Fruit fly (Drosophila melanogaster) whole organism, embryonic: ENCODE results near the gene osp.

ENCODE experiments used
- Adf1 ChIP-seq: fragments of 200-800 bp; sonication (Bioruptor generic); IDR thresholded peaks from 2 replicates; pipeline ENCODE4 v1.3.6; 2022; ENCODE audit warnings: missing biosample characterization, missing genetic modification characterization
- Asciz ChIP-seq: fragments of 200-800 bp; sonication (Bioruptor generic); optimal IDR thresholded peaks from 2 replicates; lab custom pipeline; 2017; ENCODE audit warnings: missing biosample characterization, mild to moderate bottlenecking, missing genetic modification characterization, missing genetic modification reagents
- Awh ChIP-seq: fragments of 200-800 bp; sonication (Bioruptor generic); IDR thresholded peaks from 2 replicates; pipeline ENCODE4, ENCODE4 v1.3.6; 2022; ENCODE audit warnings: missing biosample characterization, missing genetic modification characterization
- Bteb2 ChIP-seq: fragments of 200-800 bp; sonication (Bioruptor generic); optimal IDR thresholded peaks from 2 replicates; lab custom pipeline; 2016; ENCODE audit warnings: missing biosample characterization, missing genetic modification characterization
- CG10209 ChIP-seq: fragments of 200-800 bp; sonication (Bioruptor generic); optimal IDR thresholded peaks from 3 replicates; lab custom pipeline; 2017; ENCODE audit warnings: missing biosample characterization, mild to moderate bottlenecking, missing genetic modification characterization, missing genetic modification reagents
- CG11085 ChIP-seq: fragments of 200-800 bp; sonication (Bioruptor generic); IDR thresholded peaks from 2 replicates; pipeline ENCODE4 v1.3.6; 2022; ENCODE audit warnings: missing biosample characterization, missing genetic modification characterization
- CG11695 ChIP-seq: fragments of 200-800 bp; sonication (Bioruptor generic); IDR thresholded peaks from 3 replicates; pipeline ENCODE4 v1.3.6; 2022; ENCODE audit warnings: missing biosample characterization, missing genetic modification characterization
- CG12104 ChIP-seq: fragments of 200-800 bp; sonication (Bioruptor generic); optimal IDR thresholded peaks from 3 replicates; lab custom pipeline; 2016; ENCODE audit warnings: missing biosample characterization, missing genetic modification characterization
- CG13424 ChIP-seq: fragments of 200-800 bp; sonication (Bioruptor generic); optimal IDR thresholded peaks from 2 replicates; lab custom pipeline; 2019; ENCODE audit warnings: missing biosample characterization, mild to moderate bottlenecking, missing genetic modification characterization, moderate library complexity
- CG13894 ChIP-seq: fragments of 200-800 bp; sonication (Bioruptor generic); optimal IDR thresholded peaks from 3 replicates; lab custom pipeline; 2018; ENCODE audit warnings: missing biosample characterization, mild to moderate bottlenecking, missing genetic modification characterization, moderate library complexity
- CG14014 ChIP-seq: fragments of 200-800 bp; sonication (Bioruptor generic); IDR thresholded peaks from 2 replicates; pipeline ENCODE4 v1.3.6; 2022; ENCODE audit warnings: missing biosample characterization, missing genetic modification characterization
- CG16779 ChIP-seq: fragments of 200-800 bp; sonication (Bioruptor generic); IDR thresholded peaks from 2 replicates; pipeline ENCODE4 v1.3.6; 2022; ENCODE audit warnings: missing biosample characterization, missing genetic modification characterization
- CG17359 ChIP-seq: fragments of 200-800 bp; sonication (Bioruptor generic); optimal IDR thresholded peaks from 3 replicates; lab custom pipeline; 2018; ENCODE audit warnings: missing biosample characterization, mild to moderate bottlenecking, missing genetic modification characterization, moderate library complexity
- CG17802 ChIP-seq: fragments of 200-800 bp; sonication (Bioruptor generic); optimal IDR thresholded peaks from 2 replicates; lab custom pipeline; 2018; ENCODE audit warnings: missing biosample characterization, mild to moderate bottlenecking, missing genetic modification characterization, moderate library complexity
- CG2116 ChIP-seq: fragments of 200-800 bp; sonication (Bioruptor generic); optimal IDR thresholded peaks from 3 replicates; lab custom pipeline; 2018; ENCODE audit warnings: missing biosample characterization, mild to moderate bottlenecking, missing genetic modification characterization
- CG31388 ChIP-seq: fragments of 200-800 bp; sonication (Bioruptor generic); optimal IDR thresholded peaks from 2 replicates; lab custom pipeline; 2016; ENCODE audit warnings: missing biosample characterization, missing genetic modification characterization
- CG3838 ChIP-seq: fragments of 200-800 bp; sonication (Bioruptor generic); optimal IDR thresholded peaks from 3 replicates; lab custom pipeline; 2016; ENCODE audit warnings: missing biosample characterization, missing genetic modification characterization
- CG4854 ChIP-seq: fragments of 200-800 bp; sonication (Bioruptor generic); optimal IDR thresholded peaks from 2 replicates; lab custom pipeline; 2016; ENCODE audit warnings: missing biosample characterization, missing genetic modification characterization, inconsistent platforms
- CG8290 ChIP-seq, 3 experiments: fragments of 200-800 bp; sonication (Bioruptor generic); optimal IDR thresholded peaks; 2 replicates each; lab custom pipeline; 2016 to 2019; ENCODE audit warnings: missing biosample characterization in 3 of 3, missing genetic modification characterization in 3 of 3, mild to moderate bottlenecking in 2 of 3, moderate library complexity in 1 of 3
- CG8478 ChIP-seq: fragments of >200 bp; optimal IDR thresholded peaks from 2 replicates; lab custom pipeline; 2018
- CG8765 ChIP-seq: fragments of 200-800 bp; sonication (Bioruptor generic); IDR thresholded peaks from 2 replicates; pipeline ENCODE4 v1.3.6; 2022; ENCODE audit warnings: missing biosample characterization, missing genetic modification characterization
- CG9727 ChIP-seq: fragments of 200-800 bp; sonication (Bioruptor generic); optimal IDR thresholded peaks from 3 replicates; lab custom pipeline; 2017; ENCODE audit warnings: missing biosample characterization, mild to moderate bottlenecking, missing genetic modification characterization
- CrebB ChIP-seq: fragments of 200-800 bp; sonication (Bioruptor generic); optimal IDR thresholded peaks from 3 replicates; lab custom pipeline; 2018; ENCODE audit warnings: missing biosample characterization, mild to moderate bottlenecking, missing genetic modification characterization
- D ChIP-seq, 2 experiments: fragments of 200-800 bp in 1 of 2; fragments of >200 bp in 1 of 2; sonication (Bioruptor generic) in 1 of 2; optimal IDR thresholded peaks; 2 replicates in 1 of 2; 3 replicates in 1 of 2; lab custom pipeline; 2017; ENCODE audit warnings: mild to moderate bottlenecking in 1 of 2, missing biosample characterization in 1 of 2, missing genetic modification characterization in 1 of 2, missing genetic modification reagents in 1 of 2
- Deaf1 ChIP-seq: fragments of 200-800 bp; optimal IDR thresholded peaks from 3 replicates; lab custom pipeline; 2019; ENCODE audit warnings: missing biosample characterization, mild to moderate bottlenecking, missing genetic modification characterization, moderate library complexity
- Dek ChIP-seq: fragments of 200-800 bp; sonication (Bioruptor generic); optimal IDR thresholded peaks from 3 replicates; lab custom pipeline; 2019; ENCODE audit warnings: missing biosample characterization, mild to moderate bottlenecking, missing genetic modification characterization, moderate library complexity
- Ets65A ChIP-seq: fragments of 200-800 bp; sonication (Bioruptor generic); peaks from one replicate; lab custom pipeline; 2016; ENCODE audit warnings: missing biosample characterization, missing genetic modification characterization
- Hr39 ChIP-seq: fragments of >200 bp; optimal IDR thresholded peaks from 2 replicates; lab custom pipeline; 2017
- MESR4 ChIP-seq: fragments of 200-800 bp; sonication (Bioruptor generic); optimal IDR thresholded peaks from 2 replicates; lab custom pipeline; 2018; ENCODE audit warnings: missing biosample characterization, mild to moderate bottlenecking, missing genetic modification characterization, moderate library complexity
- Mes4 ChIP-seq: fragments of 200-800 bp; sonication (Bioruptor generic); optimal IDR thresholded peaks from 2 replicates; lab custom pipeline; 2016; ENCODE audit warnings: missing biosample characterization, missing genetic modification characterization
- Neu2 ChIP-seq: fragments of 200-800 bp; sonication (Bioruptor generic); optimal IDR thresholded peaks from 3 replicates; lab custom pipeline; 2016; ENCODE audit warnings: missing biosample characterization, missing genetic modification characterization, borderline replicate concordance
- Scr ChIP-seq: fragments of 200-800 bp; sonication (Bioruptor generic); IDR thresholded peaks from 2 replicates; pipeline ENCODE4 v1.3.6; 2022; ENCODE audit warnings: missing biosample characterization, missing genetic modification characterization; ENCODE audit not compliant: partially characterized antibody
- Xrp1 ChIP-seq: fragments of 200-800 bp; sonication (Bioruptor generic); IDR thresholded peaks from 2 replicates; pipeline ENCODE4 v1.3.6; 2022; ENCODE audit warnings: missing biosample characterization, missing genetic modification characterization
- ab ChIP-seq: fragments of 200-800 bp; sonication (Bioruptor generic); optimal IDR thresholded peaks from 2 replicates; lab custom pipeline; 2016; ENCODE audit warnings: missing biosample characterization, missing genetic modification characterization
- bowl ChIP-seq: fragments of 200-800 bp; sonication (Bioruptor generic); IDR thresholded peaks from 2 replicates; pipeline ENCODE4 v1.3.6; 2022; ENCODE audit warnings: missing biosample characterization, missing genetic modification characterization
- btn ChIP-seq: fragments of 200-800 bp; sonication (Bioruptor generic); optimal IDR thresholded peaks from 2 replicates; lab custom pipeline; 2016; ENCODE audit warnings: missing biosample characterization, missing genetic modification characterization
- ci ChIP-seq: fragments of 200-800 bp; sonication (Bioruptor generic); IDR thresholded peaks from 3 replicates; pipeline ENCODE4 v1.3.6; 2022; ENCODE audit warnings: missing biosample characterization, missing genetic modification characterization
- crol ChIP-seq: fragments of 200-800 bp; sonication (Bioruptor generic); IDR thresholded peaks from 2 replicates; pipeline ENCODE4 v1.3.6; 2022; ENCODE audit warnings: missing biosample characterization, missing genetic modification characterization
- da ChIP-seq: fragments of 200-800 bp; sonication (Bioruptor generic); optimal IDR thresholded peaks from 2 replicates; lab custom pipeline; 2016; ENCODE audit warnings: missing biosample characterization, missing genetic modification characterization
- fd102C ChIP-seq: fragments of 200-800 bp; sonication (Bioruptor generic); optimal IDR thresholded peaks from 2 replicates; lab custom pipeline; 2018; ENCODE audit warnings: missing biosample characterization, mild to moderate bottlenecking, missing genetic modification characterization, moderate library complexity
- jumu ChIP-seq: fragments of 200-800 bp; sonication (Bioruptor generic); optimal IDR thresholded peaks from 3 replicates; lab custom pipeline; 2016; ENCODE audit warnings: missing biosample characterization, missing genetic modification characterization
- maf-S ChIP-seq: fragments of 200-800 bp; sonication (Bioruptor generic); optimal IDR thresholded peaks from 2 replicates; lab custom pipeline; 2016; ENCODE audit warnings: missing biosample characterization, missing genetic modification characterization
- sc ChIP-seq, 3 experiments: fragments of >200 bp in 2 of 3; fragments of 200-800 bp in 1 of 3; sonication (Bioruptor generic) in 1 of 3; optimal IDR thresholded peaks; 2 replicates in 2 of 3; 3 replicates in 1 of 3; lab custom pipeline; 2017; ENCODE audit warnings: mild to moderate bottlenecking in 1 of 3, missing biosample characterization in 1 of 3, missing genetic modification characterization in 1 of 3, missing genetic modification reagents in 1 of 3
- sd ChIP-seq: fragments of 200-800 bp; sonication (Bioruptor generic); optimal IDR thresholded peaks from 3 replicates; lab custom pipeline; 2018; ENCODE audit warnings: missing biosample characterization, mild to moderate bottlenecking, missing genetic modification characterization, moderate library complexity
- sens-2 ChIP-seq: fragments of 200-800 bp; sonication (Bioruptor generic); IDR thresholded peaks from 2 replicates; pipeline ENCODE4 v1.3.6; 2022; ENCODE audit warnings: missing biosample characterization, missing genetic modification characterization
- sr ChIP-seq: fragments of 200-800 bp; sonication (Bioruptor generic); IDR thresholded peaks from 3 replicates; pipeline ENCODE4 v1.3.6; 2022; ENCODE audit warnings: missing biosample characterization, missing genetic modification characterization
- stc ChIP-seq: fragments of 200-800 bp; sonication (Bioruptor generic); IDR thresholded peaks from 2 replicates; pipeline ENCODE4 v1.3.6; 2022; ENCODE audit warnings: missing biosample characterization, missing genetic modification characterization
- vfl ChIP-seq: fragments of 200-800 bp; sonication (Bioruptor generic); optimal IDR thresholded peaks from 2 replicates; lab custom pipeline; 2016; ENCODE audit warnings: missing biosample characterization, missing genetic modification characterization
- zf30C ChIP-seq: fragments of 200-800 bp; sonication (Bioruptor generic); optimal IDR thresholded peaks from 3 replicates; lab custom pipeline; 2018; ENCODE audit warnings: missing biosample characterization, mild to moderate bottlenecking, missing genetic modification characterization

osp gene

dm6 chr2L:14553868-14554591 is 135.1 kb downstream of the osp start (continued):
- peak; percentile 78 for TF ChIP-seq Neu2 (GFP tag; lab: Kevin White, UChicago)
- TF ChIP-seq CG13424 (tag; lab: Kevin White, UChicago) = peak; percentile 66
- peak; percentile 72 for TF ChIP-seq Awh
- peak; percentile 51 for TF ChIP-seq stc (GFP tag; lab: Robert Waterston, UW)
- no peak for TF ChIP-seq CrebB (tag; lab: Kevin White, UChicago)
- peak; percentile 31 for TF ChIP-seq sd (tag; lab: Kevin White, UChicago)
- peak; percentile 53; the same call in 1 of the 2 replicates for TF ChIP-seq CG14014 (GFP tag; lab: Robert Waterston, UW)
- TF ChIP-seq da (GFP tag; lab: Kevin White, UChicago) = no peak
- TF ChIP-seq CG16779 = no peak
- TF ChIP-seq CG2116 (GFP tag; lab: Kevin White, UChicago) = peak; percentile 37
- TF ChIP-seq sr (GFP tag; lab: Robert Waterston, UW) = no peak
- TF ChIP-seq CG8478 (lab: Kevin White, UChicago) = no peak
- TF ChIP-seq Bteb2 (GFP tag; lab: Kevin White, UChicago) = no peak
- no peak for TF ChIP-seq sc (optimal IDR thresholded peaks at IDR 0.05; lab: Kevin White, UChicago)
- peak; percentile 37 for TF ChIP-seq sc (GFP tag; optimal IDR thresholded peaks at IDR 0.05; lab: Kevin White, UChicago)
- peak; percentile 36 for TF ChIP-seq CG4854 (GFP tag; lab: Kevin White, UChicago)
- TF ChIP-seq maf-S = peak; percentile 45
- no peak for TF ChIP-seq vfl (GFP tag; lab: Kevin White, UChicago)
- TF ChIP-seq CG31388 = peak; percentile 46
- peak; percentile 88 for TF ChIP-seq ci (GFP tag; lab: Robert Waterston, UW)
- peak; percentile 77 for TF ChIP-seq Asciz (GFP tag; lab: Kevin White, UChicago)
- TF ChIP-seq fd102C = peak; percentile 63
- no peak for TF ChIP-seq Adf1
- TF ChIP-seq sens-2 (GFP tag; lab: Robert Waterston, UW) = peak; percentile 50; the same call in 1 of the 2 replicates
- peak; percentile 47; the same call in 1 of the 2 replicates for TF ChIP-seq crol
- peak; percentile 83 for TF ChIP-seq CG8765 (GFP tag; lab: Robert Waterston, UW)
- TF ChIP-seq MESR4 (GFP tag; lab: Kevin White, UChicago) = peak; percentile 6
- no peak for TF ChIP-seq CG13894 (tag; lab: Kevin White, UChicago)
- TF ChIP-seq CG17359 = peak; percentile 73
- TF ChIP-seq CG8290 (GFP tag; optimal IDR thresholded peaks at IDR 0.05; lab: Kevin White, UChicago) = peak; percentile 83
- TF ChIP-seq CG8290 (tag; optimal IDR thresholded peaks at IDR 0.05; lab: Kevin White, UChicago) = peak in 1 of 2 experiments; percentile 49
- TF ChIP-seq ab (GFP tag; lab: Kevin White, UChicago) = no peak
- peak; percentile 64 for TF ChIP-seq CG10209 (GFP tag; lab: Kevin White, UChicago)
- TF ChIP-seq Deaf1 (tag; lab: Kevin White, UChicago) = peak; percentile 55
- TF ChIP-seq zf30C (GFP tag; lab: Kevin White, UChicago) = peak; percentile 83
- peak; percentile 62 for TF ChIP-seq CG12104 (GFP tag; lab: Kevin White, UChicago)
- no peak for TF ChIP-seq Scr (GFP tag; lab: Robert Waterston, UW)
- TF ChIP-seq jumu (GFP tag; lab: Kevin White, UChicago) = peak; percentile 84
- TF ChIP-seq Ets65A (GFP tag; lab: Kevin White, UChicago) = peak; percentile 95
- no peak for TF ChIP-seq Hr39 (lab: Kevin White, UChicago)
- peak; percentile 93 for TF ChIP-seq Xrp1 (GFP tag; lab: Robert Waterston, UW)
- no peak for TF ChIP-seq D (optimal IDR thresholded peaks at IDR 0.05; lab: Kevin White, UChicago)
- TF ChIP-seq D (GFP tag; optimal IDR thresholded peaks at IDR 0.05; lab: Kevin White, UChicago) = peak; percentile 63
- TF ChIP-seq Dek (tag; lab: Kevin White, UChicago) = no peak
- TF ChIP-seq btn (GFP tag; lab: Kevin White, UChicago) = peak; percentile 74
- peak; percentile 37; the same call in 1 of the 2 replicates for TF ChIP-seq CG11085 (GFP tag; lab: Robert Waterston, UW)
- no peak for TF ChIP-seq CG3838
- peak; percentile 93 for TF ChIP-seq CG9727 (GFP tag; lab: Kevin White, UChicago)
- no peak for TF ChIP-seq bowl (GFP tag; lab: Robert Waterston, UW)
- peak; percentile 49 for TF ChIP-seq Mes4 (GFP tag; lab: Kevin White, UChicago)
- peak; percentile 34 for TF ChIP-seq CG17802 (tag; lab: Kevin White, UChicago)
- peak; percentile 64; the same call in 2 of the 3 replicates for TF ChIP-seq CG11695
